Worm (Caenorhabditis elegans) whole organism, mixed stage, embryonic: ENCODE data around the gene clec-203.

Experiments
- ces-1 ChIP-seq: fragments of 150-350 bp; optimal IDR thresholded peaks from 2 replicates; lab custom pipeline; 2014; ENCODE audit warnings: missing biosample characterization, missing genetic modification reagents, missing genetic modification characterization
- mab-5 ChIP-seq: fragments of 150-350 bp; optimal IDR thresholded peaks from 2 replicates; lab custom pipeline; 2014; ENCODE audit warnings: missing biosample characterization, missing genetic modification characterization
- nhr-76 ChIP-seq: sonication (generic microtip); optimal IDR thresholded peaks from 2 replicates; lab custom pipeline; 2017; ENCODE audit warnings: missing biosample characterization, missing genetic modification characterization
- unc-120 ChIP-seq: sonication (generic microtip); optimal IDR thresholded peaks from 2 replicates; lab custom pipeline; 2017; ENCODE audit warnings: missing genetic modification characterization, missing compliant biosample characterization; ENCODE audit not compliant: poor library complexity, severe bottlenecking
- ztf-11 ChIP-seq: fragments of 150-350 bp; optimal IDR thresholded peaks from 2 replicates; lab custom pipeline; 2014; ENCODE audit warnings: missing biosample characterization, missing genetic modification characterization

ce11 chrV:1134302-1134701 lies 46.2 kb downstream of the clec-203 start, which contains the start of gene cpr-8:
- no peak for TF ChIP-seq mab-5
- no peak for TF ChIP-seq ztf-11 (tag; lab: Kevin White, UChicago)
- no peak for TF ChIP-seq nhr-76 (tag; lab: Kevin White, UChicago)
- TF ChIP-seq unc-120 (tag; lab: Kevin White, UChicago) = no peak
- no peak for TF ChIP-seq ces-1 (GFP tag; lab: Kevin White, UChicago)
